Fruit fly (Drosophila melanogaster) whole organism, embryonic: ENCODE measurements around the gene CG33346.

Experiments
- Atf6 ChIP-seq: fragments of 200-800 bp; sonication (Bioruptor generic); IDR thresholded peaks from 2 replicates; pipeline ENCODE4 v1.3.6; 2022; ENCODE audit warnings: missing biosample characterization, missing genetic modification characterization
- Awh ChIP-seq: fragments of 200-800 bp; sonication (Bioruptor generic); IDR thresholded peaks from 2 replicates; pipeline ENCODE4, ENCODE4 v1.3.6; 2022; ENCODE audit warnings: missing biosample characterization, missing genetic modification characterization
- CG10321 ChIP-seq: fragments of 200-800 bp; sonication (Bioruptor generic); IDR thresholded peaks from 2 replicates; pipeline ENCODE4 v1.3.6; 2022; ENCODE audit warnings: missing biosample characterization, missing genetic modification characterization
- CG10431 ChIP-seq: fragments of 200-800 bp; sonication (Bioruptor generic); optimal IDR thresholded peaks from 3 replicates; lab custom pipeline; 2018; ENCODE audit warnings: missing biosample characterization, mild to moderate bottlenecking, missing genetic modification characterization
- CG11560 ChIP-seq: fragments of 200-800 bp; sonication (Bioruptor generic); IDR thresholded peaks from 3 replicates; pipeline ENCODE4 v1.3.6; 2022; ENCODE audit warnings: missing biosample characterization, missing genetic modification characterization
- CG1233 ChIP-seq: fragments of 200-800 bp; sonication (Bioruptor generic); optimal IDR thresholded peaks from 4 replicates; lab custom pipeline; 2018; ENCODE audit warnings: missing biosample characterization, mild to moderate bottlenecking, missing genetic modification characterization
- CG15011 ChIP-seq: fragments of 200-800 bp; sonication (Bioruptor generic); optimal IDR thresholded peaks from 3 replicates; lab custom pipeline; 2018; ENCODE audit warnings: missing biosample characterization, mild to moderate bottlenecking, missing genetic modification characterization
- CG15601 ChIP-seq: fragments of 200-800 bp; sonication (Bioruptor generic); optimal IDR thresholded peaks from 3 replicates; lab custom pipeline; 2019; ENCODE audit warnings: missing biosample characterization, mild to moderate bottlenecking, missing genetic modification characterization, moderate library complexity
- CG1603 ChIP-seq: fragments of 200-800 bp; sonication (Bioruptor generic); optimal IDR thresholded peaks from 2 replicates; lab custom pipeline; 2019; ENCODE audit warnings: missing biosample characterization, mild to moderate bottlenecking, missing genetic modification characterization, moderate library complexity
- CG16813 ChIP-seq: fragments of 200-800 bp; sonication (Bioruptor generic); IDR thresholded peaks from 3 replicates; pipeline ENCODE4 v1.3.6; 2022; ENCODE audit warnings: missing biosample characterization, missing genetic modification characterization; ENCODE audit not compliant: partially characterized antibody
- CG17359 ChIP-seq: fragments of 200-800 bp; sonication (Bioruptor generic); optimal IDR thresholded peaks from 3 replicates; lab custom pipeline; 2018; ENCODE audit warnings: missing biosample characterization, mild to moderate bottlenecking, missing genetic modification characterization, moderate library complexity
- CG2199 ChIP-seq: fragments of 200-800 bp; sonication (Bioruptor generic); IDR thresholded peaks from 3 replicates; pipeline ENCODE4 v1.3.6; 2022; ENCODE audit warnings: missing biosample characterization, missing genetic modification characterization
- CG3407 ChIP-seq: fragments of 200-800 bp; sonication (Bioruptor generic); optimal IDR thresholded peaks from 2 replicates; lab custom pipeline; 2018; ENCODE audit warnings: missing biosample characterization, mild to moderate bottlenecking, missing genetic modification characterization
- CG34422 ChIP-seq: fragments of 200-800 bp; sonication (Bioruptor generic); IDR thresholded peaks from 3 replicates; pipeline ENCODE4 v1.3.6; 2022; ENCODE audit warnings: missing biosample characterization, missing genetic modification characterization
- CG4328 ChIP-seq: fragments of 200-800 bp; sonication (Bioruptor generic); optimal IDR thresholded peaks from 3 replicates; lab custom pipeline; 2017; ENCODE audit warnings: missing biosample characterization, missing genetic modification reagents, missing genetic modification characterization
- CG4404 ChIP-seq: fragments of 200-800 bp; sonication (Bioruptor generic); IDR thresholded peaks from 2 replicates; pipeline ENCODE4 v1.3.6; 2022; ENCODE audit warnings: missing biosample characterization, missing genetic modification characterization
- CG4820 ChIP-seq: fragments of 200-800 bp; sonication (Bioruptor generic); optimal IDR thresholded peaks from 3 replicates; lab custom pipeline; 2016; ENCODE audit warnings: missing biosample characterization, missing genetic modification characterization
- CG6689 ChIP-seq: fragments of 200-800 bp; sonication (Bioruptor generic); IDR thresholded peaks from 2 replicates; pipeline ENCODE4 v1.3.6; 2022; ENCODE audit warnings: missing biosample characterization, missing genetic modification characterization
- CG8924 ChIP-seq: fragments of 200-800 bp; optimal IDR thresholded peaks from 3 replicates; lab custom pipeline; 2019; ENCODE audit warnings: missing biosample characterization, mild to moderate bottlenecking, missing genetic modification characterization, moderate library complexity
- CG9932 ChIP-seq: fragments of 200-800 bp; sonication (Bioruptor generic); IDR thresholded peaks from 2 replicates; pipeline ENCODE4 v1.3.6; 2022; ENCODE audit warnings: missing biosample characterization, missing genetic modification characterization
- CkIIα-i1 ChIP-seq: fragments of 200-800 bp; sonication (Bioruptor generic); IDR thresholded peaks from 2 replicates; pipeline ENCODE4 v1.3.6; 2022; ENCODE audit warnings: missing biosample characterization, missing genetic modification characterization
- Deaf1 ChIP-seq: fragments of 200-800 bp; optimal IDR thresholded peaks from 3 replicates; lab custom pipeline; 2019; ENCODE audit warnings: missing biosample characterization, mild to moderate bottlenecking, missing genetic modification characterization, moderate library complexity
- Dll ChIP-seq: fragments of 200-800 bp; sonication (Bioruptor generic); IDR thresholded peaks from 4 replicates; pipeline ENCODE4 v1.3.6; 2022; ENCODE audit warnings: missing biosample characterization, missing genetic modification characterization; ENCODE audit not compliant: partially characterized antibody
- Gsc ChIP-seq: fragments of 200-800 bp; sonication (Bioruptor generic); IDR thresholded peaks from 2 replicates; pipeline ENCODE4 v1.3.6; 2022; ENCODE audit warnings: missing biosample characterization, missing genetic modification characterization
- MBD-R2 ChIP-seq: fragments of 200-800 bp; sonication (Bioruptor generic); IDR thresholded peaks from 2 replicates; pipeline ENCODE4 v1.3.6; 2022; ENCODE audit warnings: missing biosample characterization, missing genetic modification characterization
- Med ChIP-seq: fragments of 200-800 bp; sonication (Bioruptor generic); peaks from one replicate; lab custom pipeline; 2016; ENCODE audit warnings: missing biosample characterization, missing genetic modification characterization, mild to moderate bottlenecking, inconsistent platforms, moderate library complexity
- Meics ChIP-seq: fragments of 200-800 bp; sonication (Bioruptor generic); optimal IDR thresholded peaks from 2 replicates; lab custom pipeline; 2017; ENCODE audit warnings: missing biosample characterization, mild to moderate bottlenecking, missing genetic modification characterization
- Ravus ChIP-seq: fragments of 200-800 bp; sonication (Bioruptor generic); IDR thresholded peaks from 2 replicates; pipeline ENCODE4 v1.3.6; 2022; ENCODE audit warnings: missing biosample characterization, missing genetic modification characterization
- Rx ChIP-seq: fragments of 200-800 bp; sonication (Bioruptor generic); IDR thresholded peaks from 2 replicates; pipeline ENCODE4 v1.3.6; 2022; ENCODE audit warnings: missing biosample characterization, missing genetic modification characterization
- ara ChIP-seq: fragments of 200-800 bp; sonication (Bioruptor generic); IDR thresholded peaks from 2 replicates; pipeline ENCODE4 v1.3.6; 2022; ENCODE audit warnings: missing biosample characterization, missing genetic modification characterization
- caup ChIP-seq: fragments of 200-800 bp; sonication (Bioruptor generic); optimal IDR thresholded peaks from 3 replicates; lab custom pipeline; 2017; ENCODE audit warnings: missing biosample characterization, mild to moderate bottlenecking, missing genetic modification characterization, moderate library complexity; ENCODE audit not compliant: severe bottlenecking
- chinmo ChIP-seq: fragments of 200-800 bp; sonication (Bioruptor generic); IDR thresholded peaks from 4 replicates; pipeline ENCODE4 v1.3.6; 2022; ENCODE audit warnings: missing biosample characterization, missing genetic modification characterization; ENCODE audit not compliant: partially characterized antibody
- chm ChIP-seq: fragments of 200-800 bp; sonication (Bioruptor generic); IDR thresholded peaks from 2 replicates; pipeline ENCODE4 v1.3.6; 2022; ENCODE audit warnings: missing biosample characterization, missing genetic modification characterization
- ci ChIP-seq: fragments of 200-800 bp; sonication (Bioruptor generic); IDR thresholded peaks from 3 replicates; pipeline ENCODE4 v1.3.6; 2022; ENCODE audit warnings: missing biosample characterization, missing genetic modification characterization
- disco-r ChIP-seq: fragments of 200-800 bp; sonication (Bioruptor generic); optimal IDR thresholded peaks from 2 replicates; lab custom pipeline; 2016; ENCODE audit warnings: missing biosample characterization, missing genetic modification characterization
- dm ChIP-seq: fragments of 200-800 bp; sonication (Bioruptor generic); optimal IDR thresholded peaks from 3 replicates; lab custom pipeline; 2016; ENCODE audit warnings: missing biosample characterization, missing genetic modification characterization
- dysf ChIP-seq: fragments of 200-800 bp; sonication (Bioruptor generic); IDR thresholded peaks from 3 replicates; pipeline ENCODE4 v1.3.6; 2022; ENCODE audit warnings: missing biosample characterization, missing genetic modification characterization
- ewg ChIP-seq: fragments of 200-800 bp; sonication (Bioruptor generic); optimal IDR thresholded peaks from 3 replicates; lab custom pipeline; 2017; ENCODE audit warnings: mild to moderate bottlenecking, missing biosample characterization, missing genetic modification reagents, missing genetic modification characterization
- kay ChIP-seq: fragments of 200-800 bp; sonication (Bioruptor generic); optimal IDR thresholded peaks from 2 replicates; lab custom pipeline; 2016; ENCODE audit warnings: missing biosample characterization, missing genetic modification characterization
- kni ChIP-seq: fragments of 200-800 bp; sonication (Bioruptor generic); optimal IDR thresholded peaks from 3 replicates; lab custom pipeline; 2017; ENCODE audit warnings: mild to moderate bottlenecking, missing biosample characterization, missing genetic modification reagents, missing genetic modification characterization
- mirr ChIP-seq: fragments of 200-800 bp; sonication (Bioruptor generic); optimal IDR thresholded peaks from 3 replicates; lab custom pipeline; 2018; ENCODE audit warnings: missing biosample characterization, mild to moderate bottlenecking, missing genetic modification characterization
- nerfin-2 ChIP-seq: fragments of 200-800 bp; sonication (Bioruptor generic); IDR thresholded peaks from 2 replicates; pipeline ENCODE4 v1.3.6; 2022; ENCODE audit warnings: missing biosample characterization, missing genetic modification characterization; ENCODE audit not compliant: partially characterized antibody
- onecut ChIP-seq: fragments of 200-800 bp; sonication (Bioruptor generic); IDR thresholded peaks from 2 replicates; pipeline ENCODE4 v1.3.6; 2022; ENCODE audit warnings: missing biosample characterization, missing genetic modification characterization
- pfk ChIP-seq: fragments of 200-800 bp; sonication (Bioruptor generic); optimal IDR thresholded peaks from 2 replicates; lab custom pipeline; 2018; ENCODE audit warnings: missing biosample characterization, mild to moderate bottlenecking, missing genetic modification characterization, moderate library complexity
- phol ChIP-seq: fragments of 200-800 bp; sonication (Bioruptor generic); optimal IDR thresholded peaks from 3 replicates; lab custom pipeline; 2018; ENCODE audit warnings: missing biosample characterization, mild to moderate bottlenecking, missing genetic modification characterization, moderate library complexity
- prd ChIP-seq, 3 experiments: fragments of >200 bp in 2 of 3; fragments of 200-800 bp in 1 of 3; sonication (Bioruptor generic) in 1 of 3; optimal IDR thresholded peaks in 2 of 3; IDR thresholded peaks in 1 of 3; 2 replicates in 2 of 3; 3 replicates in 1 of 3; pipeline versions ENCODE4 v1.3.6 to Lab custom; 2017 to 2022; ENCODE audit warnings: missing biosample characterization in 1 of 3, missing genetic modification characterization in 1 of 3
- sqz ChIP-seq: fragments of 200-800 bp; sonication (Bioruptor generic); optimal IDR thresholded peaks from 3 replicates; lab custom pipeline; 2018; ENCODE audit warnings: missing biosample characterization, mild to moderate bottlenecking, missing genetic modification characterization
- sr ChIP-seq: fragments of 200-800 bp; sonication (Bioruptor generic); IDR thresholded peaks from 3 replicates; pipeline ENCODE4 v1.3.6; 2022; ENCODE audit warnings: missing biosample characterization, missing genetic modification characterization
- tin ChIP-seq: fragments of 200-800 bp; sonication (Bioruptor generic); optimal IDR thresholded peaks from 3 replicates; lab custom pipeline; 2016; ENCODE audit warnings: missing biosample characterization, missing genetic modification characterization
- tll ChIP-seq, 2 experiments: fragments of 200-800 bp in 1 of 2; fragments of >200 bp in 1 of 2; sonication (Bioruptor generic) in 1 of 2; optimal IDR thresholded peaks; 2 replicates each; lab custom pipeline; 2017 to 2019; ENCODE audit warnings: missing biosample characterization in 2 of 2, missing genetic modification characterization in 2 of 2, mild to moderate bottlenecking in 1 of 2, moderate library complexity in 1 of 2
- vnd ChIP-seq: fragments of 200-800 bp; sonication (Bioruptor generic); IDR thresholded peaks from 3 replicates; pipeline ENCODE4 v1.3.6; 2022; ENCODE audit warnings: missing biosample characterization, missing genetic modification characterization; ENCODE audit not compliant: partially characterized antibody
- vvl ChIP-seq: fragments of 200-800 bp; sonication (Bioruptor generic); IDR thresholded peaks from 2 replicates; pipeline ENCODE4 v1.3.6; 2022; ENCODE audit warnings: missing biosample characterization, missing genetic modification characterization

CG33346 gene

dm6 chr3R:28687969-28688368 lies 18.9 kb downstream of the CG33346 start (continued):
- TF ChIP-seq Dll (no peak), CkIIα-i1 (GFP tag; lab: Robert Waterston, UW) (no peak), disco-r (GFP tag; lab: Kevin White, UChicago) (no peak), chm (GFP tag; lab: Robert Waterston, UW) (no peak; the same call in 1 of the 2 replicates), CG34422 (GFP tag; lab: Robert Waterston, UW) (no peak), Rx (GFP tag; lab: Robert Waterston, UW) (no peak), prd (optimal IDR thresholded peaks at IDR 0.05; lab: Kevin White, UChicago) (no peak), prd (GFP tag; IDR thresholded peaks at IDR 0.05; lab: Robert Waterston, UW) (no peak), ewg (GFP tag; lab: Kevin White, UChicago) (no peak), CG15601 (no peak), mirr (GFP tag; lab: Kevin White, UChicago) (peak; percentile 2), vvl (GFP tag; lab: Robert Waterston, UW) (peak; percentile 13; the same call in 1 of the 2 replicates), Atf6 (GFP tag; lab: Robert Waterston, UW) (no peak), CG17359 (tag; lab: Kevin White, UChicago) (no peak), Med (peak; percentile 31), CG3407 (GFP tag; lab: Kevin White, UChicago) (no peak), caup (GFP tag; lab: Kevin White, UChicago) (no peak), Awh (0 out of 2 replicates have a peak, but pooled peaks have one; percentile 40), kay (no peak), CG8924 (tag; lab: Kevin White, UChicago) (no peak), ci (GFP tag; lab: Robert Waterston, UW) (peak; percentile 39; the same call in 1 of the 3 replicates), pfk (GFP tag; lab: Kevin White, UChicago) (no peak), CG4404 (GFP tag; lab: Robert Waterston, UW) (no peak), kni (peak; percentile 33), Ravus (GFP tag; lab: Robert Waterston, UW) (no peak), CG9932 (GFP tag; lab: Robert Waterston, UW) (no peak), dm (no peak), sqz (GFP tag; lab: Kevin White, UChicago) (peak; percentile 44)

- no peak for TF ChIP-seq onecut
- no peak for TF ChIP-seq dysf (GFP tag; lab: Robert Waterston, UW)
- TF ChIP-seq Deaf1 (tag; lab: Kevin White, UChicago): no peak
- TF ChIP-seq MBD-R2 (GFP tag; lab: Robert Waterston, UW): peak; percentile 80
- TF ChIP-seq sr: no peak
- TF ChIP-seq vnd: no peak
- TF ChIP-seq CG10321 (GFP tag; lab: Robert Waterston, UW): no peak
- TF ChIP-seq CG11560 (tag; lab: Robert Waterston, UW): no peak
- TF ChIP-seq nerfin-2: no peak
- TF ChIP-seq chinmo: no peak
- TF ChIP-seq Gsc (GFP tag; lab: Robert Waterston, UW): no peak
- TF ChIP-seq tll (GFP tag; optimal IDR thresholded peaks at IDR 0.05; lab: Kevin White, UChicago): no peak
- peak; percentile 58 for TF ChIP-seq CG1603 (tag; lab: Kevin White, UChicago)
- no peak for TF ChIP-seq CG6689 (GFP tag; lab: Robert Waterston, UW)
- TF ChIP-seq CG15011 (GFP tag; lab: Kevin White, UChicago): no peak
- TF ChIP-seq CG4820 (GFP tag; lab: Kevin White, UChicago): no peak
- no peak for TF ChIP-seq CG2199
- TF ChIP-seq ara (GFP tag; lab: Robert Waterston, UW): no peak
- TF ChIP-seq CG10431 (GFP tag; lab: Kevin White, UChicago): no peak
- TF ChIP-seq CG16813: no peak
- no peak for TF ChIP-seq Meics (GFP tag; lab: Kevin White, UChicago)
- TF ChIP-seq phol (tag; lab: Kevin White, UChicago): no peak
- TF ChIP-seq CG4328 (GFP tag; lab: Kevin White, UChicago): no peak
- no peak for TF ChIP-seq CG1233 (GFP tag; lab: Kevin White, UChicago)
- no peak for TF ChIP-seq tin
These were observed 27.0 kb downstream of the CG33346 start, which contains the start of gene htt for dm6 chr3R:28695993-28696392. Gene htt (plus strand): TSS chr3R:28696242.
